Worm (Caenorhabditis elegans) whole organism, late embryonic: ENCODE data around the gene spop-1.

Experiments used
- C38D4.7 ChIP-seq: fragments of 200-800 bp; sonication (Bioruptor generic); optimal IDR thresholded peaks from 2 replicates; lab custom pipeline; 2018; ENCODE audit warnings: mild to moderate bottlenecking, missing genetic modification characterization, moderate library complexity, missing compliant biosample characterization
- F13H6.1 ChIP-seq: sonication (generic microtip); optimal IDR thresholded peaks from 2 replicates; lab custom pipeline; 2016; ENCODE audit warnings: missing genetic modification characterization, missing compliant biosample characterization
- K02D7.2 ChIP-seq: sonication (generic microtip); optimal IDR thresholded peaks from 2 replicates; lab custom pipeline; 2017; ENCODE audit warnings: mild to moderate bottlenecking, missing genetic modification characterization, missing compliant biosample characterization
- T23F11.4 ChIP-seq: fragments of 200-800 bp; sonication (Bioruptor generic); optimal IDR thresholded peaks from 2 replicates; lab custom pipeline; 2018; ENCODE audit warnings: mild to moderate bottlenecking, missing genetic modification characterization, missing compliant biosample characterization
- Y22D7AL.16 ChIP-seq: sonication (generic microtip); optimal IDR thresholded peaks from 2 replicates; lab custom pipeline; 2016; ENCODE audit warnings: missing genetic modification characterization, missing compliant biosample characterization
- ahr-1 ChIP-seq: sonication (generic microtip); optimal IDR thresholded peaks from 2 replicates; lab custom pipeline; 2016; ENCODE audit warnings: missing genetic modification characterization, missing compliant biosample characterization
- ama-1 ChIP-seq: fragments of 150-350 bp; optimal IDR thresholded peaks from 2 replicates; lab custom pipeline; 2014
- ceh-14 ChIP-seq: sonication (generic microtip); optimal IDR thresholded peaks from 2 replicates; lab custom pipeline; 2016; ENCODE audit warnings: missing genotype, missing genetic modification characterization, missing compliant biosample characterization
- ceh-18 ChIP-seq: sonication (generic microtip); optimal IDR thresholded peaks from 2 replicates; lab custom pipeline; 2016; ENCODE audit warnings: missing genetic modification characterization, missing compliant biosample characterization
- ceh-19 ChIP-seq: fragments of 200-800 bp; sonication (Bioruptor generic); optimal IDR thresholded peaks from 2 replicates; lab custom pipeline; 2018; ENCODE audit warnings: mild to moderate bottlenecking, missing genetic modification characterization, missing compliant biosample characterization
- ceh-22 ChIP-seq: sonication (generic microtip); optimal IDR thresholded peaks from 2 replicates; lab custom pipeline; 2017; ENCODE audit warnings: missing biosample characterization, missing genetic modification characterization
- ceh-30 ChIP-seq: fragments of 150-350 bp; optimal IDR thresholded peaks from 2 replicates; lab custom pipeline; 2014; ENCODE audit warnings: missing biosample characterization, missing genetic modification characterization
- ceh-31 ChIP-seq: sonication (generic microtip); optimal IDR thresholded peaks from 2 replicates; lab custom pipeline; 2016; ENCODE audit warnings: missing genetic modification characterization, missing compliant biosample characterization
- ceh-34 ChIP-seq: sonication (generic microtip); optimal IDR thresholded peaks from 2 replicates; lab custom pipeline; 2016; ENCODE audit warnings: mild to moderate bottlenecking, missing genetic modification characterization, missing compliant biosample characterization
- dmd-4 ChIP-seq: sonication (generic microtip); optimal IDR thresholded peaks from 2 replicates; lab custom pipeline; 2016; ENCODE audit warnings: borderline replicate concordance, missing genetic modification characterization, missing compliant biosample characterization
- elt-4 ChIP-seq: sonication (generic microtip); optimal IDR thresholded peaks from 2 replicates; lab custom pipeline; 2016; ENCODE audit warnings: missing genetic modification characterization, missing compliant biosample characterization
- ets-4 ChIP-seq: sonication (generic microtip); optimal IDR thresholded peaks from 2 replicates; lab custom pipeline; 2016; ENCODE audit warnings: missing genetic modification characterization, missing compliant biosample characterization
- fax-1 ChIP-seq: sonication (generic microtip); optimal IDR thresholded peaks from 2 replicates; lab custom pipeline; 2016; ENCODE audit warnings: missing genotype, missing genetic modification characterization, missing compliant biosample characterization
- gmeb-2 ChIP-seq: sonication (generic microtip); optimal IDR thresholded peaks from 2 replicates; lab custom pipeline; 2016; ENCODE audit warnings: missing genetic modification characterization, inconsistent platforms, missing compliant biosample characterization
- madf-2 ChIP-seq: sonication (generic microtip); optimal IDR thresholded peaks from 2 replicates; lab custom pipeline; 2017; ENCODE audit warnings: missing genetic modification characterization, missing compliant biosample characterization
- nfya-1 ChIP-seq: sonication (generic microtip); optimal IDR thresholded peaks from 2 replicates; lab custom pipeline; 2017; ENCODE audit warnings: missing genetic modification characterization, mild to moderate bottlenecking, missing compliant biosample characterization, antibody characterized with exemption, moderate library complexity
- nhr-11 ChIP-seq: fragments of 150-350 bp; optimal IDR thresholded peaks from 2 replicates; lab custom pipeline; 2014; ENCODE audit warnings: missing biosample characterization, missing genetic modification characterization
- nhr-232 ChIP-seq: sonication (generic microtip); optimal IDR thresholded peaks from 2 replicates; lab custom pipeline; 2016; ENCODE audit warnings: missing genetic modification characterization, missing compliant biosample characterization
- odd-2 ChIP-seq: sonication (generic microtip); optimal IDR thresholded peaks from 2 replicates; lab custom pipeline; 2017; ENCODE audit warnings: antibody characterized with exemption, mild to moderate bottlenecking, missing genetic modification characterization, missing compliant biosample characterization
- pag-3 ChIP-seq: sonication (generic microtip); optimal IDR thresholded peaks from 2 replicates; lab custom pipeline; 2016; ENCODE audit warnings: missing compliant biosample characterization, missing genetic modification characterization, borderline replicate concordance
- pat-9 ChIP-seq: fragments of 200-800 bp; sonication (Bioruptor generic); optimal IDR thresholded peaks from 2 replicates; lab custom pipeline; 2018; ENCODE audit warnings: mild to moderate bottlenecking, missing genetic modification characterization, moderate library complexity, missing compliant biosample characterization
- pax-1 ChIP-seq: fragments of 150-350 bp; optimal IDR thresholded peaks from 2 replicates; lab custom pipeline; 2014; ENCODE audit warnings: missing biosample characterization, missing genetic modification characterization
- pha-2 ChIP-seq: sonication (generic microtip); optimal IDR thresholded peaks from 2 replicates; lab custom pipeline; 2017; ENCODE audit warnings: mild to moderate bottlenecking, missing genetic modification characterization, missing compliant biosample characterization
- ref-2 ChIP-seq: sonication (generic microtip); optimal IDR thresholded peaks from 2 replicates; lab custom pipeline; 2016; ENCODE audit warnings: missing genetic modification characterization, missing compliant biosample characterization
- sdc-2 ChIP-seq: sonication (generic microtip); optimal IDR thresholded peaks from 2 replicates; lab custom pipeline; 2016; ENCODE audit warnings: missing genotype, missing genetic modification characterization, missing compliant biosample characterization
- sox-4 ChIP-seq: sonication (generic microtip); optimal IDR thresholded peaks from 2 replicates; lab custom pipeline; 2017; ENCODE audit warnings: mild to moderate bottlenecking, missing genetic modification characterization, inconsistent platforms, missing compliant biosample characterization
- ttx-3 ChIP-seq: sonication (generic microtip); optimal IDR thresholded peaks from 2 replicates; lab custom pipeline; 2016; ENCODE audit warnings: missing genetic modification reagents, missing genetic modification characterization, missing compliant biosample characterization
- unc-3 ChIP-seq, 2 experiments: fragments of 200-800 bp in 1 of 2; sonication (Bioruptor generic) in 1 of 2; sonication (generic microtip) in 1 of 2; conservative IDR thresholded peaks in 1 of 2; optimal IDR thresholded peaks in 1 of 2; 2 replicates each; pipeline versions ENCODE4 v1.3.6 to Lab custom; 2016 to 2022; ENCODE audit warnings: missing compliant biosample characterization in 2 of 2, missing genetic modification characterization in 2 of 2, missing genetic modification reagents in 1 of 2
- unc-42 ChIP-seq: sonication (generic microtip); optimal IDR thresholded peaks from 2 replicates; lab custom pipeline; 2016; ENCODE audit warnings: missing genotype, missing genetic modification characterization, missing compliant biosample characterization
- unc-86 ChIP-seq: sonication (generic microtip); optimal IDR thresholded peaks from 2 replicates; lab custom pipeline; 2016; ENCODE audit warnings: missing genetic modification characterization, missing compliant biosample characterization
- zip-5 ChIP-seq: sonication (generic microtip); optimal IDR thresholded peaks from 2 replicates; lab custom pipeline; 2016; ENCODE audit warnings: missing genetic modification characterization, missing compliant biosample characterization

Gene spop-1

ce11 chrIII:10085983-10086382, 11.9 kb downstream of the spop-1 start, which contains the start of gene T16H12.2:
TSS of gene T16H12.2 (plus strand) at chrIII:10086283.
- TF ChIP-seq ceh-22: no peak
- TF ChIP-seq gmeb-2 (tag; lab: Kevin White, UChicago): no peak
- no peak for TF ChIP-seq dmd-4 (tag; lab: Kevin White, UChicago)
- no peak for TF ChIP-seq ceh-34 (tag; lab: Kevin White, UChicago)
- TF ChIP-seq ceh-31 (tag; lab: Kevin White, UChicago): no peak
- TF ChIP-seq K02D7.2 (tag; lab: Kevin White, UChicago): no peak
- TF ChIP-seq unc-86 (tag; lab: Kevin White, UChicago): no peak
- no peak for TF ChIP-seq nhr-232
- no peak for TF ChIP-seq ceh-30 (tag; lab: Kevin White, UChicago)
- no peak for TF ChIP-seq zip-5 (tag; lab: Kevin White, UChicago)
- TF ChIP-seq pat-9 (tag; lab: Kevin White, UChicago): no peak
- TF ChIP-seq odd-2 (tag; lab: Kevin White, UChicago): no peak
- TF ChIP-seq unc-42: no peak

ce11 chrIII:10085574-10085973, 12.3 kb downstream of the spop-1 start:
- no peak for TF ChIP-seq ahr-1 (tag; lab: Kevin White, UChicago)
- TF ChIP-seq unc-3 (GFP tag; conservative IDR thresholded peaks at IDR 0.05; lab: Robert Waterston, UW): no peak
- TF ChIP-seq unc-3 (tag; optimal IDR thresholded peaks at IDR 0.05; lab: Kevin White, UChicago): no peak
- TF ChIP-seq ceh-18 (tag; lab: Kevin White, UChicago): no peak
- TF ChIP-seq, all 69 proteins: peak for 0

- no peak for TF ChIP-seq unc-86 (tag; lab: Kevin White, UChicago)
- no peak for TF ChIP-seq zip-5 (tag; lab: Kevin White, UChicago)
- no peak for TF ChIP-seq unc-3 (GFP tag; conservative IDR thresholded peaks at IDR 0.05; lab: Robert Waterston, UW)
- TF ChIP-seq unc-3 (tag; optimal IDR thresholded peaks at IDR 0.05; lab: Kevin White, UChicago): no peak
- no peak for TF ChIP-seq Y22D7AL.16 (tag; lab: Kevin White, UChicago)
- no peak for TF ChIP-seq nfya-1 (tag; lab: Kevin White, UChicago)
- no peak for TF ChIP-seq ama-1
- TF ChIP-seq F13H6.1 (tag; lab: Kevin White, UChicago): no peak
- no peak for TF ChIP-seq C38D4.7
These were observed 12.8 kb downstream of the spop-1 start, which contains the start of gene T16H12.13 for ce11 chrIII:10085103-10085502. TSS of gene T16H12.13 (plus strand) at chrIII:10085403.

- TF ChIP-seq dmd-4 (tag; lab: Kevin White, UChicago) (no peak), nhr-11 (no peak), T23F11.4 (GFP tag; lab: Kevin White, UChicago) (no peak), nfya-1 (tag; lab: Kevin White, UChicago) (no peak), ceh-18 (tag; lab: Kevin White, UChicago) (no peak), ets-4 (no peak), ttx-3 (no peak), ceh-14 (no peak), pax-1 (tag; lab: Kevin White, UChicago) (no peak), pha-2 (tag; lab: Kevin White, UChicago) (no peak), Y22D7AL.16 (tag; lab: Kevin White, UChicago) (no peak), madf-2 (no peak), ceh-22 (no peak), nhr-232 (no peak), unc-86 (tag; lab: Kevin White, UChicago) (no peak), ref-2 (tag; lab: Kevin White, UChicago) (no peak), sdc-2 (tag; lab: Kevin White, UChicago) (no peak), elt-4 (tag; lab: Kevin White, UChicago) (no peak), sox-4 (tag; lab: Kevin White, UChicago) (no peak), unc-42 (no peak)
These were observed 14.6 kb downstream of the spop-1 start, which contains the start of gene T16H12.3 for ce11 chrIII:10083242-10083641. TSS of gene T16H12.3 (minus strand) at chrIII:10083292.

ce11 chrIII:10078784-10079183, 19.1 kb downstream of the spop-1 start:
- TF ChIP-seq ahr-1 (tag; lab: Kevin White, UChicago): no peak
- no peak for TF ChIP-seq ceh-30 (tag; lab: Kevin White, UChicago)
- no peak for TF ChIP-seq nfya-1 (tag; lab: Kevin White, UChicago)
- TF ChIP-seq ceh-19: no peak
- TF ChIP-seq fax-1: no peak
- TF ChIP-seq elt-4 (tag; lab: Kevin White, UChicago): no peak
- no peak for TF ChIP-seq pag-3 (tag; lab: Kevin White, UChicago)
- no peak for TF ChIP-seq F13H6.1 (tag; lab: Kevin White, UChicago)
